Worm (Caenorhabditis elegans): ENCODE data around the gene glrx-22.

The glrx-22 gene

DNA sequence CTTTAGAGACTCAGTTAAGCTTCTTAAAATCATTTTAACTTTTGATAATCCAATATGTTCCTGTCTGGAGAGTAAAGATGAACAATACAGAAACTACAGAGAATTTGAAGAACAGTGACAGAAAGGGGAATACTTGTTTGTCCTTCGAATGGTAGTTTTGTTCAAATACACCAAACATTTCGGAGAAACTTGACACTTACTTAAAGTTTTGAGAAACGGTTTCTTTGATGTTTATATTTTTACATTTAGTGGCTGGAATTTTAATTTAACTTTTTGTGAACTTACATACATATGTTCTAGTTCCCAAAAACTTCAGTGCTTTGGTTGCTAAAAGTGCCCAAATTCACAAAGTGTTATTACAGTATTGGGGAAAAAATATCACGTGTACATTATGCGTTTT is 43.9 kb downstream of the glrx-22 start, which contains the start of gene B0218.5:
TSS of gene B0218.5 (minus strand) at position 101 of the 400 bp plus-strand sequence.
- TF ChIP-seq nfya-2 (GFP tag; IDR thresholded peaks at IDR 0.05) (no peak), lir-1 (GFP tag; conservative IDR thresholded peaks at IDR 0.05) (no peak), lin-54 (GFP tag; optimal IDR thresholded peaks at IDR 0.05) (no peak), hmg-20 (GFP tag; IDR thresholded peaks at IDR 0.05) (no peak), nhr-90 (tag; optimal IDR thresholded peaks at IDR 0.05) (no peak), T07F8.4 (tag; optimal IDR thresholded peaks at IDR 0.05) (no peak), egrh-3 (GFP tag; IDR thresholded peaks at IDR 0.05) (no peak)

DNA sequence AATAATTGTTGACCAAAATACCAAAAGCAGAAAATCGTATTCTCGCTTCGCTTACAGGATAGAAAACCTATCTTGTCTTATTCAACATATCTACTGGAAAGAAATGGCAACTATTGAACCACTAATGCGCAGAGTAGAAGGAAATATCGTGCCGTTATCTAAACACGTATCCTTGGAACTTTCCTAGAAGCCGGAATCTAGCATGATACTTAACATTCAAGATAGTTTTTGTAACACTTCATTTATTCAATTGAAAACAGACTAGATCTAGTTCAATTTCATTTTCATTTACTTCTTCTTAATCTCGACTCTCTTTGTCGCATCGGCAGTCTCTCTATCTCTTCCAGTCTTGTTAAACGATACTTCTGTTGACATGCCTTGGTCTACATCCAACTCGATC is 46.1 kb downstream of the glrx-22 start:
- TF ChIP-seq aptf-2 (GFP tag; conservative IDR thresholded peaks at IDR 0.05) (no peak), aptf-3 (GFP tag; IDR thresholded peaks at IDR 0.05) (no peak), nhr-90 (tag; optimal IDR thresholded peaks at IDR 0.05) (peak; percentile 20)

DNA sequence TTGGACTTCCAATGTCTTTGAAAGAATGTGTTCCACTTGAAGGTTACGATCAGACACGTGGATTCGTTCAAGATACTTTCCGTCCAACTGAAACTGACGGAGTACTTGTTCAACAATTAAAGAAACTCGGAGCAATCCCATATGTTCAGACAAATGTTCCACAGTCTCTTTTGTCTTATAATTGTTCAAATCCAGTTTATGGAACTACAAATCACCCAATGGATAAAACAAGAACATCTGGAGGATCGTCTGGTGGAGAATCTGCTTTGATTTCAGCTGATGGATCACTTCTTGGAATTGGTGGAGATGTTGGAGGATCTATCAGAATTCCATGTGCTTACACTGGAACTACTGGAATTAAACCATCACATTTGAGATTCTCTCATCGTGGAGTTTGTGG is 47.9 kb downstream of the glrx-22 start:
- TF ChIP-seq hmg-1.2 (GFP tag; IDR thresholded peaks at IDR 0.05) (0 out of 2 replicates have a peak, but pooled peaks have one; percentile 10), snpc-4 (GFP tag; optimal IDR thresholded peaks at IDR 0.05) (no peak), snpc-4 (tag; optimal IDR thresholded peaks at IDR 0.05) (no peak)

DNA sequence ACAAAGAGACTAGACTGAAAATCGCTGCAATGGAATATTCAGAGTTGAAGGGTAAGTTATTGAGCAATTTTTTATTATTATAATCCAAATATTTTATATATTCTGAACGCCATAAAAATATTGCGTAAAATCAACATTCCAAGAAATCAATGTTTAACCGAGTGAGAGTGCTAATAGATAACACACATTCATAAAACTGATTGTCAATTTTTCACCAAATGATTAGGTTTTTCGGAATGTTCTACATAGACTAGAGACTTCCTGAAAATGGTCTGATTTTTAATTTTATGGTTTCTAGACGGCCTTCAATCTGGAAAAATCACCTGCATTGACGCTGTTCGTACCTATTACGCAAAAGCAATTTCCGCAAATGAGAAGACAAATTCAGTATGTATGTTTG is 48.3 kb downstream of the glrx-22 start:
- TF ChIP-seq dox-1 (GFP tag; IDR thresholded peaks at IDR 0.05) (no peak), nhr-80 (tag; optimal IDR thresholded peaks at IDR 0.05) (peak; percentile 16), nfyb-1 (GFP tag; IDR thresholded peaks at IDR 0.05) (0 out of 2 replicates have a peak, but pooled peaks have one; percentile 13), dpl-1 (GFP tag; optimal IDR thresholded peaks at IDR 0.05) (no peak), C17E4.6 (GFP tag; IDR thresholded peaks at IDR 0.05) (no peak), ztf-25 (GFP tag; IDR thresholded peaks at IDR 0.05) (no peak), ceh-27 (GFP tag; optimal IDR thresholded peaks at IDR 0.05) (no peak), T07F8.4 (tag; optimal IDR thresholded peaks at IDR 0.05) (no peak)

DNA sequence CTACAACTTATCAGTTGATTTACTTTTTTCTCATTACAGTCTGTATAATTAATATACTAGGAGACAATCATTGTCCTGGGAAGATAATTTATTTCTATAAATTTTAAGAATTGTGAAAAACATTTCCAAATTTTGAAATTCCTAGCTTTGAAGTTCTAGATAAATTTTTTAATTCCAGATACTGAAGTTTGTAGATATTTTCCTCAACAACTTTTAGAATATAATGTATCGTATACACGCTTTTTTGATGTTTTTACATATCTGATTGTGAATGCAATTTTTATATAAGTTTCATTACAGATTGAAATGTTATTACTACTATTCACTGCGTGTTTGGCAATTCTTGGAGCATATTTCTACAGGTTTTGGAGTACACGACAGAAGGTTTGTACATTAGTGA is 48.9 kb downstream of the glrx-22 start, which contains the start of gene faah-2:
TSS of gene faah-2 (plus strand) at position 301 of the 400 bp plus-strand sequence.
- TF ChIP-seq ztf-18 (tag; optimal IDR thresholded peaks at IDR 0.05) = no peak
- no peak for TF ChIP-seq madf-10 (tag; optimal IDR thresholded peaks at IDR 0.05)
- no peak for TF ChIP-seq lsl-1 (GFP tag; optimal IDR thresholded peaks at IDR 0.05)
- TF ChIP-seq aptf-3 (GFP tag; IDR thresholded peaks at IDR 0.05) = no peak
- TF ChIP-seq rec-8 (tag; optimal IDR thresholded peaks at IDR 0.05) = no peak
- TF ChIP-seq Y67H2A.10 (GFP tag; conservative IDR thresholded peaks at IDR 0.05) = no peak
- no peak for TF ChIP-seq C17E4.6 (GFP tag; IDR thresholded peaks at IDR 0.05)

DNA sequence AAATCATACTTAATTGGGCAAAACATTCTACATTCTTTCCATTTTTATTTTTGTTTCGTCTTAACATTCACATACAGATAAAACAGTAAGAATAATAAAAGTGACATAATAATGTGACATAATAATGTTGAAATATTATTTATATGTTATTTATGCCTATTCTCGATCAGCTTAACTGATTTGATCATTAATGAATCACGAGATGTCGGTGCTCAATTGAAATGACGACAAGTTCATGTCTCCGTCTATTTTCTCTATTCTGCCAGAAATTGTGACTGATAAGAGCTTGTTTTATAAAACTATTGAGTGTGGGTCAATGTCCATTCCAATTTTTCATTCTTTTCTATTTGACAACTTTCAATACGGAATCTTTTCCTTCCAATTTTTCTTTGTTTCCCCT is 49.3 kb downstream of the glrx-22 start:
- TF ChIP-seq zfh-2 (GFP tag; conservative IDR thresholded peaks at IDR 0.05) (no peak), hsf-1 (GFP tag; IDR thresholded peaks at IDR 0.05) (no peak), dox-1 (GFP tag; IDR thresholded peaks at IDR 0.05) (peak; percentile 34; the same call in 1 of the 2 replicates), ceh-91 (GFP tag; IDR thresholded peaks at IDR 0.05) (no peak), atf-7 (tag; optimal IDR thresholded peaks at IDR 0.05) (peak; percentile 3), ztf-3 (GFP tag; optimal IDR thresholded peaks at IDR 0.05) (no peak), unc-62 (GFP tag; optimal IDR thresholded peaks at IDR 0.05) (peak; percentile 84), ceh-58 (GFP tag; IDR thresholded peaks at IDR 0.05) (no peak), cebp-1 (GFP tag; IDR thresholded peaks at IDR 0.05) (no peak), cebp-1 (tag; optimal IDR thresholded peaks at IDR 0.05) (peak; percentile 65), snpc-4 (GFP tag; optimal IDR thresholded peaks at IDR 0.05) (no peak), snpc-4 (tag; optimal IDR thresholded peaks at IDR 0.05) (peak in 1 of 4 experiments; percentile 13), die-1 (tag; optimal IDR thresholded peaks at IDR 0.05) (no peak), ZK185.1 (tag; optimal IDR thresholded peaks at IDR 0.05; ENCODE audit: poor library complexity, severe bottlenecking) (no peak), nhr-80 (tag; optimal IDR thresholded peaks at IDR 0.05) (peak; percentile 78), mes-4 (tag; optimal IDR thresholded peaks at IDR 0.05) (no peak), aptf-3 (GFP tag; IDR thresholded peaks at IDR 0.05) (no peak), tbp1 (GFP tag; optimal IDR thresholded peaks at IDR 0.05) (peak; percentile 2), ceh-40 (GFP tag; IDR thresholded peaks at IDR 0.05) (no peak), tbx-9 (tag; optimal IDR thresholded peaks at IDR 0.05; ENCODE audit: borderline replicate concordance) (no peak), attf-5 (GFP tag; optimal IDR thresholded peaks at IDR 0.05) (no peak)

Data from whole organism, young adult.